Worm (Caenorhabditis elegans) whole organism, early embryonic: ENCODE data around the gene let-716.

Experiments
- B0310.2 ChIP-seq: sonication (generic microtip); optimal IDR thresholded peaks from 2 replicates; lab custom pipeline; 2016; ENCODE audit warnings: mild to moderate bottlenecking, missing genetic modification characterization, missing compliant biosample characterization
- F13C5.2 ChIP-seq: sonication (generic microtip); optimal IDR thresholded peaks from 2 replicates; lab custom pipeline; 2017; ENCODE audit warnings: mild to moderate bottlenecking, missing genetic modification characterization, inconsistent platforms, missing compliant biosample characterization
- aly-1 ChIP-seq: sonication (generic microtip); optimal IDR thresholded peaks from 2 replicates; lab custom pipeline; 2016; ENCODE audit warnings: missing genetic modification characterization, missing compliant biosample characterization
- ama-1 ChIP-seq: fragments of 150-350 bp; optimal IDR thresholded peaks from 2 replicates; lab custom pipeline; 2014
- ceh-13 ChIP-seq: fragments of 200-800 bp; sonication (Bioruptor generic); optimal IDR thresholded peaks from 2 replicates; lab custom pipeline; 2018; ENCODE audit warnings: mild to moderate bottlenecking, missing genetic modification characterization, missing compliant biosample characterization
- ceh-36 ChIP-seq: sonication (generic microtip); optimal IDR thresholded peaks from 2 replicates; lab custom pipeline; 2016; ENCODE audit warnings: missing genetic modification characterization, inconsistent platforms, missing compliant biosample characterization
- ets-7 ChIP-seq: sonication (generic microtip); optimal IDR thresholded peaks from 2 replicates; lab custom pipeline; 2016; ENCODE audit warnings: missing genotype, missing genetic modification characterization, missing compliant biosample characterization
- flt-1 ChIP-seq: fragments of 200-800 bp; sonication (Bioruptor generic); IDR thresholded peaks from 2 replicates; pipeline ENCODE4 v1.3.6; 2022; ENCODE audit warnings: missing genetic modification characterization, missing compliant biosample characterization
- hmbx-1 ChIP-seq: sonication (generic microtip); optimal IDR thresholded peaks from 2 replicates; lab custom pipeline; 2016; ENCODE audit warnings: mild to moderate bottlenecking, missing genetic modification characterization, missing compliant biosample characterization
- hmg-4 ChIP-seq: fragments of 200-800 bp; sonication (Bioruptor generic); optimal IDR thresholded peaks from 2 replicates; lab custom pipeline; 2018; ENCODE audit warnings: mild to moderate bottlenecking, missing genetic modification characterization, missing compliant biosample characterization
- hnd-1 ChIP-seq: sonication (generic microtip); optimal IDR thresholded peaks from 2 replicates; lab custom pipeline; 2016; ENCODE audit warnings: missing genetic modification characterization, missing compliant biosample characterization
- pes-1 ChIP-seq: fragments of 200-800 bp; sonication (Bioruptor generic); IDR thresholded peaks from 2 replicates; pipeline ENCODE4 v1.3.6; 2022; ENCODE audit warnings: missing genetic modification reagents, missing genetic modification characterization, missing compliant biosample characterization
- scrt-1 ChIP-seq: fragments of 200-800 bp; sonication (Bioruptor generic); IDR thresholded peaks from 2 replicates; pipeline ENCODE4 v1.3.6; 2022; ENCODE audit warnings: missing genetic modification characterization, missing compliant biosample characterization
- sea-1 ChIP-seq: fragments of 200-800 bp; sonication (Bioruptor generic); conservative IDR thresholded peaks from 2 replicates; pipeline ENCODE4 v1.3.6; 2022; ENCODE audit warnings: missing genetic modification characterization, missing compliant biosample characterization
- tbx-11 ChIP-seq: fragments of 200-800 bp; sonication (Bioruptor generic); IDR thresholded peaks from 2 replicates; pipeline ENCODE4 v1.3.6; 2022; ENCODE audit warnings: missing genetic modification characterization, missing compliant biosample characterization
- tbx-37 ChIP-seq: fragments of 200-800 bp; sonication (Bioruptor generic); conservative IDR thresholded peaks from 2 replicates; pipeline ENCODE4 v1.3.6; 2022; ENCODE audit warnings: missing genetic modification reagents, missing genetic modification characterization, missing compliant biosample characterization
- tra-4 ChIP-seq: sonication (generic microtip); optimal IDR thresholded peaks from 2 replicates; lab custom pipeline; 2017; ENCODE audit warnings: missing genetic modification characterization, missing compliant biosample characterization

Gene let-716

DNA sequence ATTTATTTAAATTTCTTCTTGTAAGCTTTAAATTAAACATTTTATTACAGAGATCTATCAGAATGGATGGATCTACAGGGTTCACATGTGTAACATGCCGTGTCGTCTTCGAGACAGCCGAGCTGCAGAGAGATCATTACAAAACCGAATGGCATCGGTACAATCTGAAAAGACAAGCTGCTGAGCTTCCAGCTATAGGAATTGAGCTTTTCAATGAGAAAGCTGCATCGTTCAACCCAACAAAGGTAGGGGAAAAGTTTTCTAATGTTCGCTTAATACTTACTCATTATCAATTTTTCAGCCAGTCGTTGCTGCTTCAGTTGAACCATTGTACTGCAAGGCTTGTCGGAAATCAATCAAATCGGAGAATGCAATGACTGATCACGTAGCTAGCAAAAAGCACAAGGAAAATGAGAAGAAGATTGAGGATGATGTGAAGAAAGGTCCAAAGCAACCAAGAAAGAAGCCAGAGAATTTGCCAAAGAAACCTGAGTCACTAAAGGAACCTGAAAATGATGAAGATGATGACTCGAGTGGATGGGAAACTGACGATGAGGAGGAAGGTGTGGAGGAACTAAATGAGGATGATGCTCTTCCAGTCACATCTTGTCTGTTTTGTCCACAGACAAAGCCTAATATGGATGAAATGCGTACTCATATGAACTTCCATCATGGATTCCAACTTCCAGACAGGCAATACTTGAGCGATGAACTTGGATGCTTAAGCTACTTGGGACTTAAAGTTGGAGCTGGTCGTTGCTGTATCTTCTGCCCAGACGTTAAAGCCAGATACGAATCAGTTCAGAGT, 1.6 kb upstream of the let-716 start, which contains the start of gene znf-622:
znf-622 (plus strand) TSS at position 51 of the 808 bp plus-strand sequence.
- TF ChIP-seq ets-7 (tag; lab: Kevin White, UChicago) (no peak), tra-4 (tag; lab: Kevin White, UChicago) (no peak), ama-1 (peak; percentile 91), F13C5.2 (tag; lab: Kevin White, UChicago) (no peak)

DNA sequence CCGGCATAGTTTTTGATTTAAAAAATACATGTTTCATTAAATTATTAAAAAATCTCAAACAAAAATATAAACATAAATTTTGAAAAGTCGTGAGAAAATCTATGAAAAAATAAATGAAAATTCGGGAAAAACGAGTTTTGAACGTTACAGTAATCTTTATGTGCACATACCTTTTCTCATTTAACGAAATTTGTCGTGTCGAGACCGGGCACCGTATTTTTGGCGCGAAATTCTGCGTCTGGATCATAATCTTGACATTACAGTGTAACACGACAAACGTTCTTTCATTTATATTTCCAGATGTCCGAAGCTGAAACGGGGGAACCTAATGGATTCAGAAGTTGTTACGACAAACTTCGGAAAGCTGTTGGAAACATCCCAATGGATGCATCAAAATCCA, 6.2 kb downstream of the let-716 start, which contains the start of gene C16A3.2:
C16A3.2 (plus strand) TSS at position 301 of the 400 bp plus-strand sequence.
- TF ChIP-seq aly-1 (tag; lab: Kevin White, UChicago) (no peak), hmg-4 (GFP tag; lab: Kevin White, UChicago) (no peak), tbx-11 (GFP tag; lab: Robert Waterston, UW) (no peak), tbx-37 (GFP tag; lab: Robert Waterston, UW) (no peak), flt-1 (GFP tag; lab: Robert Waterston, UW) (no peak), B0310.2 (tag; lab: Kevin White, UChicago) (no peak), hnd-1 (tag; lab: Kevin White, UChicago) (no peak), F13C5.2 (tag; lab: Kevin White, UChicago) (no peak), ceh-13 (GFP tag; lab: Kevin White, UChicago) (no peak), pes-1 (GFP tag; lab: Robert Waterston, UW) (no peak), sea-1 (GFP tag; lab: Robert Waterston, UW) (no peak), hmbx-1 (no peak), ets-7 (tag; lab: Kevin White, UChicago) (no peak), tra-4 (tag; lab: Kevin White, UChicago) (no peak), ama-1 (no peak), scrt-1 (GFP tag; lab: Robert Waterston, UW) (no peak), ceh-36 (tag; lab: Kevin White, UChicago) (no peak)

DNA sequence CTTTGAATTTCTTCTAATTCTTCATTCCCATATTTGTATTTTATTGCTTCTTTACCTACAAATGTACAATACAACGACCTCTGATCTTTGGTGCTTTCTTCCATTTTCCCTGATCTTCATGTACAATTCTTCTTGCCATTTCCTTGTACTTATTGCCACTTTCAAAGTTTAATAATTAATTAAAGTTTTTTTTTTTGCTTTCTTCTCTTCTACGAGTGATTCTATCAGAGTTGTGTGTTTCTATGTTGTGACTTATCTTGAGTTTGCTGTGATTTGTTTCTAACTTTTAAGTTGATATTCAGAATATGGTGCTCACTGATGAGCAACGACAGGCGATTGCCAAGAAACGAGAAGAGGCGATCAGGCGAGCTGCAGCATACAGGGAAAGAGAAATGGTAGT, 7.3 kb downstream of the let-716 start, which contains the start of gene smrc-1:
smrc-1 (plus strand) TSS at position 301 of the 400 bp plus-strand sequence.
- TF ChIP-seq hmg-4 (GFP tag; lab: Kevin White, UChicago) (no peak), hnd-1 (tag; lab: Kevin White, UChicago) (no peak), B0310.2 (tag; lab: Kevin White, UChicago) (no peak), tbx-37 (GFP tag; lab: Robert Waterston, UW) (no peak), sea-1 (GFP tag; lab: Robert Waterston, UW) (no peak), hmbx-1 (no peak), tbx-11 (GFP tag; lab: Robert Waterston, UW) (no peak), flt-1 (GFP tag; lab: Robert Waterston, UW) (no peak), F13C5.2 (tag; lab: Kevin White, UChicago) (no peak), ceh-36 (tag; lab: Kevin White, UChicago) (no peak), ama-1 (no peak), scrt-1 (GFP tag; lab: Robert Waterston, UW) (no peak), pes-1 (GFP tag; lab: Robert Waterston, UW) (no peak), aly-1 (tag; lab: Kevin White, UChicago) (no peak), ets-7 (tag; lab: Kevin White, UChicago) (no peak), ceh-13 (GFP tag; lab: Kevin White, UChicago) (no peak), tra-4 (tag; lab: Kevin White, UChicago) (no peak)

DNA sequence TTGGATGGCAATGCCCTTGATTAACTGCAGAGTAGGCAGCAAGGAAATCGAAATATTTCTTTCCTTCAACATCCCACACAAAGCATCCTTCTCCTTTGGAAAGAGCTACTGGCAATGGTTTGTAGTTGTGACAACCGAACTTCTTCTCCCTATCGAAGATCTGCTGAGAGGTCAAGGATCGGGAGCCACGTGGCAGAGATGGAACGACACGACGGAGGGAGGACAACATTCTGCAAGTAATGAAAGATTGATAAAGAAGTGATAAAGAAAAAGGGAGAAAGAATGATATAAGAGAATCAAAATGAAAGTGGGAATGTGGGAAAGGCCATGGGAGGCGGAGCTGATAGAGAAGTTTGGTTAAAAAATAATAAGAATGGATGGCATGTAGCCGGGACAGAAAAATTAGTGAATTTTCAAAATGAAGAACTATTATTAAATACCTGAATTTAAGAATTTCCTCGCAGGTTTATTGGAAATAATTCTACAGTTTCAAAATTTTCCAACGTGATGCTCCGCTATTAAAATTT, 12.4 kb downstream of the let-716 start, which contains the start of gene oatr-1:
oatr-1 (minus strand) TSS at position 477 of the 527 bp plus-strand sequence.
- TF ChIP-seq B0310.2 (tag; lab: Kevin White, UChicago) (no peak), hnd-1 (tag; lab: Kevin White, UChicago) (no peak), sea-1 (GFP tag; lab: Robert Waterston, UW) (no peak), tra-4 (tag; lab: Kevin White, UChicago) (no peak), tbx-37 (GFP tag; lab: Robert Waterston, UW) (no peak), tbx-11 (GFP tag; lab: Robert Waterston, UW) (no peak), flt-1 (GFP tag; lab: Robert Waterston, UW) (no peak), ets-7 (tag; lab: Kevin White, UChicago) (no peak), hmg-4 (GFP tag; lab: Kevin White, UChicago) (no peak), pes-1 (GFP tag; lab: Robert Waterston, UW) (no peak), F13C5.2 (tag; lab: Kevin White, UChicago) (no peak), ceh-36 (tag; lab: Kevin White, UChicago) (no peak), ama-1 (no peak), ceh-13 (GFP tag; lab: Kevin White, UChicago) (no peak), aly-1 (tag; lab: Kevin White, UChicago) (no peak), scrt-1 (GFP tag; lab: Robert Waterston, UW) (no peak), hmbx-1 (no peak)

DNA sequence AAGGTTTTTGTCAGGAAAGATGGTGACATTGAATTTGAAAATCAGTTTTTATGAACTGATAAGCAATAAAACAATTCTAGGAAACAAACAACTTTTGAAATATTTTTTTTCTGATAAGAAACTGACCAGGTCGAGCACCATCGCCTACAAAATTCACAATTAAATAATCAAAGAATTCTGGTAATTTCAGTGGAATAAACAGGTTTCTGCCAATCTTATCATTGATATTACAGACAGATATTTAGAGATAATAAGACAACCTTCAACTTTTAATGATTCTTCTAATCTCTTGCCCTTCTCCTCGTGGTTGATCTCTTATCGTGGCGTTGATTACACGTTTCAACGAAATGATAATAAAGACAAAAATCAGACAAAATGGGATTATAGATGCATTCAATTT, 13.0 kb downstream of the let-716 start:
- no peak for TF ChIP-seq tbx-11 (GFP tag; lab: Robert Waterston, UW)

DNA sequence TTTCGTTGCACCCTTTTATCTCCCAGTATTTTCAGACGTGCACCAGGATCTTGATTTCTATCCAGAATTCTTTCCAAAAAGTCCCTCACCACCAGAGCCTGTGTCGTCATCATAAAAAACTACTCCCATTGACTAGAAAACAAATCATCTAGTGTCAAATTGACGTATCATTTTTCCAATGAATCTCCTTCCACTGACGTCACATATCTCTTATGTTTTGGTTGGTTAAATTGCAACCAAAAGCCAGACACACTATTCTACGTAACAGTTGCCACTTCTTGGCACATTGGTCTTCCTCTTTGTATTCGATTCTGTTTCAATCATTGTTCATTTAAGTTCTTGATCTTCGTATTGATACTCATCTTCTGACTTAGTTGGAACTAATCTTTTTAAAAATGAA, 14.8 kb downstream of the let-716 start:
- TF ChIP-seq tbx-11 (GFP tag; lab: Robert Waterston, UW) (no peak), hmg-4 (GFP tag; lab: Kevin White, UChicago) (no peak), F13C5.2 (tag; lab: Kevin White, UChicago) (no peak), scrt-1 (GFP tag; lab: Robert Waterston, UW) (no peak), sea-1 (GFP tag; lab: Robert Waterston, UW) (no peak), ceh-36 (tag; lab: Kevin White, UChicago) (no peak), pes-1 (GFP tag; lab: Robert Waterston, UW) (no peak)
